Worm (Caenorhabditis elegans) whole organism, midembryonic: Measurements from ENCODE around the gene tra-3.

Experiments
- T22C8.4 ChIP-seq: fragments of 200-800 bp; sonication (Bioruptor generic); IDR thresholded peaks from 2 replicates; pipeline ENCODE4 v1.3.6; 2022; ENCODE audit warnings: missing genetic modification characterization, missing compliant biosample characterization
- cog-1 ChIP-seq: sonication (generic microtip); optimal IDR thresholded peaks from 2 replicates; lab custom pipeline; 2016; ENCODE audit warnings: missing genetic modification characterization, missing compliant biosample characterization
- flt-1 ChIP-seq: fragments of 200-800 bp; sonication (Bioruptor generic); IDR thresholded peaks from 2 replicates; pipeline ENCODE4 v1.3.6; 2022; ENCODE audit warnings: missing genetic modification characterization, missing compliant biosample characterization
- klf-2 ChIP-seq: fragments of 200-800 bp; sonication (Bioruptor generic); conservative IDR thresholded peaks from 2 replicates; pipeline ENCODE4 v1.3.6; 2022; ENCODE audit warnings: missing genetic modification reagents, missing genetic modification characterization, missing compliant biosample characterization
- med-1 ChIP-seq: sonication (generic microtip); optimal IDR thresholded peaks from 2 replicates; lab custom pipeline; 2017; ENCODE audit warnings: missing genetic modification characterization, mild to moderate bottlenecking, missing compliant biosample characterization, antibody characterized with exemption, missing genetic modification reagents; ENCODE audit not compliant: insufficient read depth
- ref-1 ChIP-seq: fragments of 200-800 bp; sonication (Bioruptor generic); conservative IDR thresholded peaks from 2 replicates; pipeline ENCODE4 v1.3.6; 2022; ENCODE audit warnings: missing genetic modification reagents, missing genetic modification characterization, missing compliant biosample characterization
- tab-1 ChIP-seq: fragments of 200-800 bp; sonication (Bioruptor generic); IDR thresholded peaks from 2 replicates; pipeline ENCODE4 v1.3.6; 2022; ENCODE audit warnings: missing genetic modification characterization, missing compliant biosample characterization
- ztf-23 ChIP-seq: fragments of 200-800 bp; sonication (Bioruptor generic); IDR thresholded peaks from 2 replicates; pipeline ENCODE4 v1.3.6; 2022; ENCODE audit warnings: missing genetic modification reagents, missing genetic modification characterization, missing compliant biosample characterization
- ztf-29 ChIP-seq: fragments of 200-800 bp; sonication (Bioruptor generic); IDR thresholded peaks from 2 replicates; pipeline ENCODE4 v1.3.6; 2022; ENCODE audit warnings: missing genetic modification reagents, missing genetic modification characterization, missing compliant biosample characterization

tra-3 gene

ce11 chrIV:14444077-14444476, at the start of gene tra-3:
Gene tra-3 (minus strand): TSS chrIV:14444183.
- TF ChIP-seq ref-1 (no peak), ztf-29 (GFP tag; lab: Robert Waterston, UW) (no peak)

ce11 chrIV:14491135-14491534, 47.2 kb upstream of the tra-3 start:
- TF ChIP-seq flt-1 (GFP tag; lab: Robert Waterston, UW), result no peak

- TF ChIP-seq ztf-23, result no peak
- no peak for TF ChIP-seq ztf-29 (GFP tag; lab: Robert Waterston, UW)
- no peak for TF ChIP-seq T22C8.4 (GFP tag; lab: Robert Waterston, UW)
- TF ChIP-seq ref-1, result no peak
- TF ChIP-seq flt-1 (GFP tag; lab: Robert Waterston, UW), result no peak
- no peak for TF ChIP-seq cog-1 (tag; lab: Kevin White, UChicago)
- TF ChIP-seq med-1 (GFP tag; lab: Kevin White, UChicago), result no peak
- TF ChIP-seq tab-1 (GFP tag; lab: Robert Waterston, UW), result no peak
- TF ChIP-seq klf-2 (GFP tag; lab: Robert Waterston, UW), result no peak
Observed at ce11 chrIV:14483427-14483826, 39.4 kb upstream of the tra-3 start.

- TF ChIP-seq klf-2 (GFP tag; lab: Robert Waterston, UW), result no peak
- no peak for TF ChIP-seq ref-1
- no peak for TF ChIP-seq tab-1 (GFP tag; lab: Robert Waterston, UW)
- TF ChIP-seq med-1 (GFP tag; lab: Kevin White, UChicago), result no peak
- TF ChIP-seq cog-1 (tag; lab: Kevin White, UChicago), result no peak
- no peak for TF ChIP-seq ztf-23
Observed at ce11 chrIV:14481984-14482383, 38.0 kb upstream of the tra-3 start, which contains the start of gene Y57G11A.4. Gene Y57G11A.4 (plus strand): TSS chrIV:14482284.

- no peak for TF ChIP-seq T22C8.4 (GFP tag; lab: Robert Waterston, UW)
- no peak for TF ChIP-seq klf-2 (GFP tag; lab: Robert Waterston, UW)
- TF ChIP-seq ztf-29 (GFP tag; lab: Robert Waterston, UW), result no peak
- no peak for TF ChIP-seq cog-1 (tag; lab: Kevin White, UChicago)
- no peak for TF ChIP-seq ztf-23
- TF ChIP-seq ref-1, result no peak
- no peak for TF ChIP-seq flt-1 (GFP tag; lab: Robert Waterston, UW)
- no peak for TF ChIP-seq med-1 (GFP tag; lab: Kevin White, UChicago)
- no peak for TF ChIP-seq tab-1 (GFP tag; lab: Robert Waterston, UW)
Observed at ce11 chrIV:14469013-14469412, 25.0 kb upstream of the tra-3 start.

ce11 chrIV:14466837-14467236, 22.9 kb upstream of the tra-3 start:
- TF ChIP-seq flt-1 (GFP tag; lab: Robert Waterston, UW) (no peak), med-1 (GFP tag; lab: Kevin White, UChicago) (no peak), ref-1 (no peak), klf-2 (GFP tag; lab: Robert Waterston, UW) (no peak), ztf-29 (GFP tag; lab: Robert Waterston, UW) (no peak), tab-1 (GFP tag; lab: Robert Waterston, UW) (no peak), T22C8.4 (GFP tag; lab: Robert Waterston, UW) (no peak), cog-1 (tag; lab: Kevin White, UChicago) (no peak), ztf-23 (no peak)

ce11 chrIV:14466048-14466447, 22.1 kb upstream of the tra-3 start:
- TF ChIP-seq med-1 (GFP tag; lab: Kevin White, UChicago) (no peak), tab-1 (GFP tag; lab: Robert Waterston, UW) (no peak), T22C8.4 (GFP tag; lab: Robert Waterston, UW) (no peak)

ce11 chrIV:14464065-14464567, 20.1 kb upstream of the tra-3 start, which contains the start of gene dld-1:
Gene dld-1 (plus strand): TSS chrIV:14464517.
- TF ChIP-seq med-1 (GFP tag; lab: Kevin White, UChicago) (no peak), ref-1 (no peak), klf-2 (GFP tag; lab: Robert Waterston, UW) (no peak; the same call in 1 of the 2 replicates), ztf-23 (0 out of 2 replicates have a peak, but pooled peaks have one; percentile 49), ztf-29 (GFP tag; lab: Robert Waterston, UW) (peak; percentile 36; the same call in 1 of the 2 replicates), flt-1 (GFP tag; lab: Robert Waterston, UW) (peak; percentile 43; the same call in 1 of the 2 replicates), tab-1 (GFP tag; lab: Robert Waterston, UW) (no peak), T22C8.4 (GFP tag; lab: Robert Waterston, UW) (peak; percentile 32; the same call in 1 of the 2 replicates), cog-1 (tag; lab: Kevin White, UChicago) (peak; percentile 70)

ce11 chrIV:14456667-14457066, 12.7 kb upstream of the tra-3 start, which contains the start of gene nspg-9:
Gene nspg-9 (plus strand): TSS chrIV:14456900.
- TF ChIP-seq flt-1 (GFP tag; lab: Robert Waterston, UW) (no peak), ref-1 (no peak), med-1 (GFP tag; lab: Kevin White, UChicago) (no peak), ztf-23 (no peak), tab-1 (GFP tag; lab: Robert Waterston, UW) (no peak), cog-1 (tag; lab: Kevin White, UChicago) (no peak), ztf-29 (GFP tag; lab: Robert Waterston, UW) (no peak), T22C8.4 (GFP tag; lab: Robert Waterston, UW) (no peak), klf-2 (GFP tag; lab: Robert Waterston, UW) (no peak)

- TF ChIP-seq cog-1 (tag; lab: Kevin White, UChicago) (no peak), flt-1 (GFP tag; lab: Robert Waterston, UW) (no peak), med-1 (GFP tag; lab: Kevin White, UChicago) (no peak), tab-1 (GFP tag; lab: Robert Waterston, UW) (no peak), ztf-23 (no peak), T22C8.4 (GFP tag; lab: Robert Waterston, UW) (no peak), ref-1 (no peak), ztf-29 (GFP tag; lab: Robert Waterston, UW) (no peak), klf-2 (GFP tag; lab: Robert Waterston, UW) (no peak)
Observed at ce11 chrIV:14445191-14445795, 1.3 kb upstream of the tra-3 start.
